Fruit fly (Drosophila melanogaster): ENCODE results near the gene cpx.

- TF ChIP-seq insv (optimal IDR thresholded peaks at IDR 0.05), result no peak
- no peak for TF ChIP-seq Myc (optimal IDR thresholded peaks at IDR 0.05)
- TF ChIP-seq psq (optimal IDR thresholded peaks at IDR 0.05), result no peak
- no peak for TF ChIP-seq Sin3A (optimal IDR thresholded peaks at IDR 0.05)
- TF ChIP-seq ttk (optimal IDR thresholded peaks at IDR 0.05), result no peak
- no peak for TF ChIP-seq h (optimal IDR thresholded peaks at IDR 0.05)
These were observed 31.2 kb downstream of the cpx start, which contains the start of gene Suv3 for dm6 chr3R:4311067-4311723.

Data from Kc167 (cell line).